Fruit fly (Drosophila melanogaster) whole organism, pupa: ENCODE results near the gene CG9498.

Source experiments
- CG15710 ChIP-seq: fragments of 200-800 bp; sonication (Bioruptor generic); optimal IDR thresholded peaks from 2 replicates; lab custom pipeline; 2018; ENCODE audit warnings: missing biosample characterization, mild to moderate bottlenecking, missing genetic modification characterization, moderate library complexity
- CG4496 ChIP-seq: fragments of 200-800 bp; sonication (Bioruptor generic); IDR thresholded peaks from 3 replicates; pipeline ENCODE4 v1.3.6; 2022; ENCODE audit warnings: missing biosample characterization, missing genetic modification characterization
- CG8159 ChIP-seq: fragments of 200-800 bp; sonication (Bioruptor generic); optimal IDR thresholded peaks from 3 replicates; lab custom pipeline; 2018; ENCODE audit warnings: missing biosample characterization, mild to moderate bottlenecking, missing genetic modification characterization, moderate library complexity
- D1 ChIP-seq: fragments of 200-800 bp; sonication (Bioruptor generic); optimal IDR thresholded peaks from 2 replicates; lab custom pipeline; 2018; ENCODE audit warnings: missing biosample characterization, mild to moderate bottlenecking, missing genetic modification characterization, moderate library complexity
- EcR ChIP-seq: fragments of 200-800 bp; sonication (Bioruptor generic); optimal IDR thresholded peaks from 3 replicates; lab custom pipeline; 2019; ENCODE audit warnings: missing biosample characterization, missing genetic modification characterization, mild to moderate bottlenecking, moderate library complexity, missing genetic modification reagents
- Ets98B ChIP-seq: fragments of 200-800 bp; sonication (Bioruptor generic); IDR thresholded peaks from 2 replicates; pipeline ENCODE4 v1.3.6; 2022; ENCODE audit warnings: missing biosample characterization, missing genetic modification characterization
- Pif1A ChIP-seq: fragments of 200-800 bp; sonication (Bioruptor generic); optimal IDR thresholded peaks from 3 replicates; lab custom pipeline; 2016; ENCODE audit warnings: missing biosample characterization, missing genetic modification characterization
- Pif1B ChIP-seq: fragments of 200-800 bp; sonication (Bioruptor generic); optimal IDR thresholded peaks from 3 replicates; lab custom pipeline; 2016; ENCODE audit warnings: missing biosample characterization, missing genetic modification characterization
- Snoo ChIP-seq: fragments of 200-800 bp; sonication (Bioruptor generic); optimal IDR thresholded peaks from 3 replicates; lab custom pipeline; 2017; ENCODE audit warnings: missing biosample characterization, mild to moderate bottlenecking, missing genetic modification characterization, inconsistent platforms
- fd96Ca ChIP-seq: fragments of 200-800 bp; sonication (Bioruptor generic); IDR thresholded peaks from 3 replicates; pipeline ENCODE4 v1.3.6; 2022; ENCODE audit warnings: missing biosample characterization, missing genetic modification characterization
- rn ChIP-seq: fragments of 200-800 bp; sonication (Bioruptor generic); IDR thresholded peaks from 2 replicates; pipeline ENCODE4 v1.3.6; 2022; ENCODE audit warnings: missing biosample characterization, missing genetic modification characterization

DNA sequence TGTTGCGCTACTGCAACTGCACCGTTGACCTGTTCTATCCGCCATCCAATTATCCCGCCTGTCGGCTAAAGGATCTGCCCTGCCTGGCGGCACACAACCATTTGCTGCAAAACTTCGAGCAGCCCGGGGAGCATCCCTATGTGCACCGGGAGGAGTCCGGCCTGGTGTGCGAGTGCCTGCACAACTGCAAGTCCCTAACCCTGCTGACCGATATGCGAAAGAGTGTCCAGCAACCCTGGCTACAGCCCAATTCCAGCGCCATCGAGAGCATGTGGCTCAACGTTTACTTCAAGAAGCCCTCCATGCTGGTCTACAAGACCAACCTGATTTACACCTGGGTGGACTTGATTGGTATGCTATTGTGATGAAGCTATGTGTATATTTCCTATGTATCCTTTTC lies 5.3 kb upstream of the CG9498 start:
- TF ChIP-seq CG8159 (tag; lab: Kevin White, UChicago), result no peak
- no peak for TF ChIP-seq CG15710
- TF ChIP-seq fd96Ca, result no peak
- no peak for TF ChIP-seq CG4496
- TF ChIP-seq EcR (GFP tag; lab: Kevin White, UChicago), result no peak
- no peak for TF ChIP-seq Ets98B (GFP tag; lab: Robert Waterston, UW)
- TF ChIP-seq Snoo, result no peak
- no peak for TF ChIP-seq D1 (tag; lab: Kevin White, UChicago)
- no peak for TF ChIP-seq Pif1B (GFP tag; lab: Kevin White, UChicago)
- no peak for TF ChIP-seq rn (GFP tag; lab: Robert Waterston, UW)
- TF ChIP-seq Pif1A (GFP tag; lab: Kevin White, UChicago), result no peak
